Worm (Caenorhabditis elegans) whole organism, mixed stage, embryonic: Measurements from ENCODE around the gene F47G9.6.

Experiments used
- M03D4.4 ChIP-seq: sonication (generic microtip); optimal IDR thresholded peaks from 2 replicates; lab custom pipeline; 2017; ENCODE audit warnings: mild to moderate bottlenecking, missing genetic modification characterization, missing compliant biosample characterization
- bed-3 ChIP-seq: fragments of 200-800 bp; sonication (Bioruptor generic); optimal IDR thresholded peaks from 3 replicates; lab custom pipeline; 2018; ENCODE audit warnings: mild to moderate bottlenecking, missing genetic modification characterization, moderate library complexity, missing compliant biosample characterization
- blmp-1 ChIP-seq: fragments of 150-350 bp; optimal IDR thresholded peaks from 2 replicates; lab custom pipeline; 2014; ENCODE audit warnings: missing biosample characterization, missing genetic modification characterization
- ceh-39 ChIP-seq: fragments of 150-350 bp; optimal IDR thresholded peaks from 2 replicates; lab custom pipeline; 2014; ENCODE audit warnings: missing biosample characterization, missing genetic modification characterization
- ceh-43 ChIP-seq: fragments of 200-800 bp; sonication (Bioruptor generic); optimal IDR thresholded peaks from 2 replicates; lab custom pipeline; 2018; ENCODE audit warnings: mild to moderate bottlenecking, missing genetic modification characterization, moderate library complexity, missing compliant biosample characterization
- ceh-83 ChIP-seq: fragments of 200-800 bp; sonication (Bioruptor generic); optimal IDR thresholded peaks from 2 replicates; lab custom pipeline; 2018; ENCODE audit warnings: mild to moderate bottlenecking, missing genetic modification characterization, missing compliant biosample characterization
- ces-1 ChIP-seq: fragments of 150-350 bp; optimal IDR thresholded peaks from 2 replicates; lab custom pipeline; 2014; ENCODE audit warnings: missing biosample characterization, missing genetic modification reagents, missing genetic modification characterization
- cnd-1 ChIP-seq: fragments of 200-800 bp; sonication (Bioruptor generic); optimal IDR thresholded peaks from 2 replicates; lab custom pipeline; 2018; ENCODE audit warnings: mild to moderate bottlenecking, missing genetic modification characterization, missing compliant biosample characterization
- drap-1 ChIP-seq: fragments of 200-800 bp; sonication (Bioruptor generic); optimal IDR thresholded peaks from 3 replicates; lab custom pipeline; 2018; ENCODE audit warnings: mild to moderate bottlenecking, missing genetic modification characterization, missing compliant biosample characterization
- elt-1 ChIP-seq: sonication (generic microtip); optimal IDR thresholded peaks from 2 replicates; lab custom pipeline; 2017; ENCODE audit warnings: missing genetic modification characterization, mild to moderate bottlenecking, missing compliant biosample characterization, antibody characterized with exemption, moderate library complexity, borderline replicate concordance; ENCODE audit not compliant: insufficient read depth
- elt-3 ChIP-seq: fragments of 150-350 bp; optimal IDR thresholded peaks from 2 replicates; lab custom pipeline; 2014; ENCODE audit warnings: missing biosample characterization, missing genetic modification characterization
- ham-2 ChIP-seq: fragments of 200-800 bp; sonication (Bioruptor generic); optimal IDR thresholded peaks from 2 replicates; lab custom pipeline; 2018; ENCODE audit warnings: mild to moderate bottlenecking, missing genetic modification characterization, missing compliant biosample characterization
- hlh-1 ChIP-seq: fragments of 150-350 bp; optimal IDR thresholded peaks from 2 replicates; lab custom pipeline; 2014; ENCODE audit warnings: missing biosample characterization, missing genetic modification reagents, missing genetic modification characterization
- lin-32 ChIP-seq: fragments of 200-800 bp; sonication (Bioruptor generic); optimal IDR thresholded peaks from 2 replicates; lab custom pipeline; 2018; ENCODE audit warnings: mild to moderate bottlenecking, missing genetic modification characterization, missing compliant biosample characterization
- lsy-2 ChIP-seq: fragments of 150-350 bp; optimal IDR thresholded peaks from 2 replicates; lab custom pipeline; 2014; ENCODE audit warnings: missing biosample characterization, missing genetic modification characterization
- mab-5 ChIP-seq: fragments of 150-350 bp; optimal IDR thresholded peaks from 2 replicates; lab custom pipeline; 2014; ENCODE audit warnings: missing biosample characterization, missing genetic modification characterization
- mep-1 ChIP-seq: fragments of 150-350 bp; optimal IDR thresholded peaks from 2 replicates; lab custom pipeline; 2017; ENCODE audit warnings: missing biosample characterization, missing genetic modification reagents, missing genetic modification characterization, inconsistent platforms
- mls-2 ChIP-seq: sonication (generic microtip); optimal IDR thresholded peaks from 2 replicates; lab custom pipeline; 2016; ENCODE audit warnings: mild to moderate bottlenecking, missing genetic modification characterization, moderate library complexity, missing compliant biosample characterization
- nhr-12 ChIP-seq: fragments of 150-350 bp; optimal IDR thresholded peaks from 2 replicates; lab custom pipeline; 2014; ENCODE audit warnings: missing biosample characterization, missing genetic modification characterization
- nhr-2 ChIP-seq: fragments of 150-350 bp; optimal IDR thresholded peaks from 2 replicates; lab custom pipeline; 2014; ENCODE audit warnings: missing biosample characterization, missing genetic modification characterization
- nhr-237 ChIP-seq: fragments of 150-350 bp; optimal IDR thresholded peaks from 2 replicates; lab custom pipeline; 2014; ENCODE audit warnings: missing biosample characterization, missing genetic modification characterization
- nhr-76 ChIP-seq: sonication (generic microtip); optimal IDR thresholded peaks from 2 replicates; lab custom pipeline; 2017; ENCODE audit warnings: missing biosample characterization, missing genetic modification characterization
- sem-2 ChIP-seq: fragments of 200-800 bp; sonication (Bioruptor generic); optimal IDR thresholded peaks from 2 replicates; lab custom pipeline; 2018; ENCODE audit warnings: mild to moderate bottlenecking, missing genetic modification characterization, missing compliant biosample characterization
- snpc-4 ChIP-seq: fragments of 150-350 bp; optimal IDR thresholded peaks from 2 replicates; lab custom pipeline; 2014; ENCODE audit warnings: missing biosample characterization, missing genetic modification characterization
- sptf-1 ChIP-seq: sonication (generic microtip); optimal IDR thresholded peaks from 2 replicates; lab custom pipeline; 2017; ENCODE audit warnings: mild to moderate bottlenecking, missing genetic modification characterization, moderate library complexity, missing compliant biosample characterization
- unc-120 ChIP-seq: sonication (generic microtip); optimal IDR thresholded peaks from 2 replicates; lab custom pipeline; 2017; ENCODE audit warnings: missing genetic modification characterization, missing compliant biosample characterization; ENCODE audit not compliant: poor library complexity, severe bottlenecking
- unc-39 ChIP-seq: fragments of 150-350 bp; optimal IDR thresholded peaks from 2 replicates; lab custom pipeline; 2014; ENCODE audit warnings: missing biosample characterization, missing genetic modification characterization
- unc-62 ChIP-seq: fragments of 150-350 bp; optimal IDR thresholded peaks from 2 replicates; lab custom pipeline; 2014; ENCODE audit warnings: missing biosample characterization, missing genetic modification reagents, missing genetic modification characterization
- zip-8 ChIP-seq: fragments of 150-350 bp; optimal IDR thresholded peaks from 2 replicates; lab custom pipeline; 2014; ENCODE audit warnings: missing biosample characterization, missing genetic modification characterization
- ztf-11 ChIP-seq: fragments of 150-350 bp; optimal IDR thresholded peaks from 2 replicates; lab custom pipeline; 2014; ENCODE audit warnings: missing biosample characterization, missing genetic modification characterization

Gene F47G9.6

DNA sequence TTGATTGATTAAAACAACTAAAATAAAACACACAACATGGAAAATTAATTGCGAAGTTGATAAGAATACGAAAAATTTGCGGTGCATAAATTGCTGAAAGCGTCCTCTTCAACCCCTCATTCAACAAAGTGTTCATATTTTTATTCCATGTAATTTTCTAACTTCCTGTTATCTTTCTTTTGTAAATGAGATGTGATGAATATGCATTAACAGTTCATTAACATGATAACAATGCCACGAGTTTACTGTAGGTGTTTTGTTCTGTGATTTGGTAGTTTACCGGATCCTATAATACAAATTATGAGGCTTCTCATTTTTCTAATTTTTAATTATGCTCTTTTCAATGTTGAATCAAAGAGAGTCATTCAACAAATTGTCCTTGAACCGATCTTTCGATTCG, at the start of gene F47G9.6:
F47G9.6 (plus strand) TSS at position 301 of the 400 bp plus-strand sequence.
- TF ChIP-seq nhr-237 (tag; lab: Kevin White, UChicago): no peak
- no peak for TF ChIP-seq ham-2

DNA sequence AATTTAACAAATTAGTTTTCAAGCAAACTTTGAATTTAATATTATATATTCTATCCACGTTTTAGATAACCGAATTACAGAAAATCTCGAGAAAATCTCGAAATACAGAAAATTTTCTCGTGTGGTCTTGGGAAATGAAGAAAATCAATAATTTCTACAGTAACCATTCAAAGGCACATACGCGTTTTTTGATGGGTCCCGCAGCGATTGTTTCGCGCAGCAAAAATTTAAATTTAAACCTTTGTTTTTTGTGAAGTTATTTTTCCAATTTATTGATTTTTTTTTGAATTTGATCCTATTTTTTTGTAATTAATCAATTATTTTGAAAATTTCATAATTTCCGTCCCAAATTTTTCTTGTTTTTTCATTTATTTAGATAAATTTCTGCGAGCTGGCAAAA, 49.6 kb upstream of the F47G9.6 start:
- no peak for TF ChIP-seq ceh-43 (GFP tag; lab: Kevin White, UChicago)
- TF ChIP-seq unc-62 (GFP tag; lab: Kevin White, UChicago): no peak
- no peak for TF ChIP-seq bed-3 (GFP tag; lab: Kevin White, UChicago)
- no peak for TF ChIP-seq nhr-76 (tag; lab: Kevin White, UChicago)
- TF ChIP-seq nhr-2 (tag; lab: Kevin White, UChicago): no peak
- no peak for TF ChIP-seq elt-3 (tag; lab: Kevin White, UChicago)
- no peak for TF ChIP-seq sem-2 (GFP tag; lab: Kevin White, UChicago)
- TF ChIP-seq M03D4.4 (tag; lab: Kevin White, UChicago): no peak
- TF ChIP-seq sptf-1 (tag; lab: Kevin White, UChicago): no peak
- no peak for TF ChIP-seq hlh-1 (tag; lab: Kevin White, UChicago)
- no peak for TF ChIP-seq mab-5
- TF ChIP-seq snpc-4 (tag; lab: Kevin White, UChicago): no peak
- no peak for TF ChIP-seq unc-120 (tag; lab: Kevin White, UChicago)
- no peak for TF ChIP-seq zip-8 (tag; lab: Kevin White, UChicago)
- TF ChIP-seq cnd-1: no peak
- no peak for TF ChIP-seq drap-1 (GFP tag; lab: Kevin White, UChicago)
- no peak for TF ChIP-seq mls-2 (tag; lab: Kevin White, UChicago)

DNA sequence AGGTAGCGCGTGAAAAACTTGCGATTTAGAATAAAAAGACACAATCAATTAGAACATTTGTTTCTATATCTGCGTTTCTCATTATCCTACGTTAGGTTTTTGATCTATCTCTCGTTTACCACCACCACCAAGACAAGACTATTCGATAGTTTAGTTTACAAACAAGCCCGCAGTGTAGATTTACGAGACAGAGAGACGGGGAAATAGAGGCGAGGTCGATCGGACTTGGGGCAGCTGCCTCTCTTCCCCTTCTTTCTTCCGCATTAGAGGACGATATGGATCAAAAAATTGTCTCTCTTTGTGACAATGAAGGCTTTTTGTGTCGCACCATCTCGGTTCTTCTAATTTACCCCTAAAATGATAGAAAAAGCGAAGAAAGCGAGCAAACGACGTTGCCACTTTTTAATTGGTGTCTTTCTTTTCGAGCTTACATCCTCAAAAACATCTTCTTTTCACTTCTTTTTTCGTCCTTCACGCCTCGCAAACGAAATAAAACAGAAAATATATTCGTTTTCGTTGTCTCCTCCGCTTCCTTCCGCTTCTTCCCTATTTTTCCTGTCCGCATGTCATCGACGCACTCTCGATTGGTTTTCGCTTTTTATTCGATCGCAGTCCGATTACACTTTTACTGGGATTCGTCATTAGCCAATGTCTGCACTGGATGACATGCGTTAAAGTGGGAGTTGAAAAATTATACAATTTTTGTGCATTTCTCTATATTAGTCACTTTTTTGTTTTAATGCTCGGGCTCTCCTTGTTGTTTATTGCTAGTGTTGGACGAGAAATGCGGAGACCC, 47.6 kb upstream of the F47G9.6 start:
- TF ChIP-seq lin-32 (GFP tag; lab: Kevin White, UChicago) (no peak), blmp-1 (tag; lab: Kevin White, UChicago) (peak; percentile 69), nhr-2 (tag; lab: Kevin White, UChicago) (no peak), ces-1 (GFP tag; lab: Kevin White, UChicago) (peak; percentile 3), ham-2 (peak; percentile 65), bed-3 (GFP tag; lab: Kevin White, UChicago) (no peak), ceh-83 (GFP tag; lab: Kevin White, UChicago) (no peak), ceh-39 (peak; percentile 39), elt-1 (tag; lab: Kevin White, UChicago) (peak; percentile 41), mep-1 (peak; percentile 7), unc-120 (tag; lab: Kevin White, UChicago) (peak; percentile 38), lsy-2 (tag; lab: Kevin White, UChicago) (no peak), hlh-1 (tag; lab: Kevin White, UChicago) (peak; percentile 91), unc-62 (GFP tag; lab: Kevin White, UChicago) (peak; percentile 39)

DNA sequence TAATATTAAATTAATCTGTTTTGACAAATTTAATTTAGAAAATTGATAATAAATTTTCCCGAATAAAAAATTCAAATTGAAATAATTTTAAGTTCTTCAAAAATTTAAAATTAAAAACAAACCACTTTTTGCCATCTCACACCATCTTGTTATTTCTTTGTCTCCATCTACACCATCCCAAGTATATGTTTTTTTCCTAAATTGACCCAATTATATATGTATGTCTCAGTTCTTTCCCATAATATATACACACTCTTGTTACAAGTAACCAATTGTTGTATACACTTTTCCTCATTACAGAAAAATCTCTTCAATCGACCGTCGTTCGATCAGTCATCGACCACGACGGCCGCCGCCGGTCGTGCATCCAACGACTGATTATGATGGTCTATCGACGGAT, 46.9 kb upstream of the F47G9.6 start, which contains the start of gene gly-20:
gly-20 (plus strand) TSS at position 301 of the 400 bp plus-strand sequence.
- TF ChIP-seq nhr-12: no peak
- no peak for TF ChIP-seq cnd-1
- TF ChIP-seq ceh-83 (GFP tag; lab: Kevin White, UChicago): no peak
- no peak for TF ChIP-seq mep-1
- no peak for TF ChIP-seq elt-3 (tag; lab: Kevin White, UChicago)
- TF ChIP-seq unc-120 (tag; lab: Kevin White, UChicago): no peak
- no peak for TF ChIP-seq ceh-39
- TF ChIP-seq ztf-11 (tag; lab: Kevin White, UChicago): no peak
- no peak for TF ChIP-seq ceh-43 (GFP tag; lab: Kevin White, UChicago)
- no peak for TF ChIP-seq lin-32 (GFP tag; lab: Kevin White, UChicago)
- TF ChIP-seq unc-39 (tag; lab: Kevin White, UChicago): no peak
- TF ChIP-seq M03D4.4 (tag; lab: Kevin White, UChicago): no peak
- TF ChIP-seq nhr-237 (tag; lab: Kevin White, UChicago): no peak
- TF ChIP-seq sem-2 (GFP tag; lab: Kevin White, UChicago): no peak
- TF ChIP-seq lsy-2 (tag; lab: Kevin White, UChicago): no peak
